Worm (Caenorhabditis elegans): ENCODE data around the gene R04B5.7.

Gene R04B5.7

ce11 chrV:10042254-10042653 is 48.1 kb downstream of the R04B5.7 start (continued):
- peak; percentile 38 for TF ChIP-seq tbx-2 (tag; optimal IDR thresholded peaks at IDR 0.05)
- no peak for TF ChIP-seq jun-1 (tag; optimal IDR thresholded peaks at IDR 0.05)
- no peak for TF ChIP-seq mdl-1 (tag; optimal IDR thresholded peaks at IDR 0.05)
- no peak for TF ChIP-seq mml-1 (tag; optimal IDR thresholded peaks at IDR 0.05)
- TF ChIP-seq fos-1 (tag; optimal IDR thresholded peaks at IDR 0.05) = no peak
- no peak for TF ChIP-seq unc-39 (tag; optimal IDR thresholded peaks at IDR 0.05)
- TF ChIP-seq nhr-237 (tag; optimal IDR thresholded peaks at IDR 0.05) = no peak
- no peak for TF ChIP-seq ztf-11 (tag; optimal IDR thresholded peaks at IDR 0.05)
- TF ChIP-seq elt-2 (tag; optimal IDR thresholded peaks at IDR 0.05) = peak; percentile 34

DNA sequence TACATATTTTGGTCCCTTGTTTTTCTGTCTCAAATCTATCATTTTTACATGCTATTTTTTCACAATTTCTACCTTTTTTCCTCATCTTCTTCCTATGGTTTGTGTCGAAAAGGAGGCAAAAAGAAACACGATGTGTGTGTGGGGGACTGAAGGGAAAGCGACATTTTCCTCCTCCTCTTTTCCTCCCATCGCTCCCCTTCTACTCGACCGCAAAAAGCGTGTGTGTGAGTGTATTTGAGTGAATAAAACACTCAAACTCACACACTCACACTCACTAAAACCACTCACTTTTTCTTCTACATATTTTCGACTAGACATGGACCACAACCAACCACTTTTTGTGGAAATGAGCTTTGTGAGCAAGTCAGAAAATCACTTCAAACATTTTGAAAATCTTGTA is 48.9 kb downstream of the R04B5.7 start:
- TF ChIP-seq hmg-11 (tag; optimal IDR thresholded peaks at IDR 0.05) (peak; percentile 45), elt-2 (tag; optimal IDR thresholded peaks at IDR 0.05) (peak; percentile 24), snpc-4 (tag; optimal IDR thresholded peaks at IDR 0.05) (peak; percentile 30), nfya-1 (tag; optimal IDR thresholded peaks at IDR 0.05; ENCODE audit: insufficient read depth) (peak; percentile 53), tbx-2 (tag; optimal IDR thresholded peaks at IDR 0.05) (no peak), lsy-12 (tag; optimal IDR thresholded peaks at IDR 0.05) (no peak), mml-1 (tag; optimal IDR thresholded peaks at IDR 0.05) (no peak)

- TF ChIP-seq nfya-1 (tag; optimal IDR thresholded peaks at IDR 0.05; ENCODE audit: insufficient read depth) (peak; percentile 87), ztf-4 (tag; optimal IDR thresholded peaks at IDR 0.05) (no peak), lin-39 (tag; optimal IDR thresholded peaks at IDR 0.05) (peak; percentile 46), hmg-11 (tag; optimal IDR thresholded peaks at IDR 0.05) (peak; percentile 76), egl-27 (tag; optimal IDR thresholded peaks at IDR 0.05) (no peak), fkh-10 (GFP tag; optimal IDR thresholded peaks at IDR 0.05) (no peak), nhr-43 (tag; optimal IDR thresholded peaks at IDR 0.05; ENCODE audit: poor library complexity, severe bottlenecking) (peak; percentile 32), pqm-1 (tag; optimal IDR thresholded peaks at IDR 0.05) (peak; percentile 83), snpc-4 (tag; optimal IDR thresholded peaks at IDR 0.05) (peak; percentile 59), unc-62 (GFP tag; optimal IDR thresholded peaks at IDR 0.05) (peak; percentile 23), jun-1 (tag; optimal IDR thresholded peaks at IDR 0.05) (peak; percentile 65), mdl-1 (tag; optimal IDR thresholded peaks at IDR 0.05) (peak; percentile 2), nhr-23 (tag; optimal IDR thresholded peaks at IDR 0.05) (peak; percentile 67), pha-4 (tag; optimal IDR thresholded peaks at IDR 0.05) (peak; percentile 93), nhr-25 (tag; optimal IDR thresholded peaks at IDR 0.05) (peak; percentile 78), nhr-76 (tag; optimal IDR thresholded peaks at IDR 0.05) (no peak), aly-2 (tag; optimal IDR thresholded peaks at IDR 0.05) (no peak), lsy-12 (tag; optimal IDR thresholded peaks at IDR 0.05) (peak; percentile 43), tbx-2 (tag; optimal IDR thresholded peaks at IDR 0.05) (peak; percentile 6), daf-12 (tag; optimal IDR thresholded peaks at IDR 0.05) (no peak), elt-2 (tag; optimal IDR thresholded peaks at IDR 0.05) (peak; percentile 89), skn-1 (tag; optimal IDR thresholded peaks at IDR 0.05) (peak; percentile 58), lin-15B (tag; optimal IDR thresholded peaks at IDR 0.05) (peak; percentile 36), ztf-11 (tag; optimal IDR thresholded peaks at IDR 0.05) (no peak), ama-1 (optimal IDR thresholded peaks at IDR 0.05) (no peak)
These were observed 50.5 kb downstream of the R04B5.7 start for ce11 chrV:10039837-10040236.
